Worm (Caenorhabditis elegans) whole organism, early embryonic: ENCODE measurements around the gene tsen-2.

ENCODE experiments used
- B0310.2 ChIP-seq: sonication (generic microtip); optimal IDR thresholded peaks from 2 replicates; lab custom pipeline; 2016; ENCODE audit warnings: mild to moderate bottlenecking, missing genetic modification characterization, missing compliant biosample characterization
- aly-1 ChIP-seq: sonication (generic microtip); optimal IDR thresholded peaks from 2 replicates; lab custom pipeline; 2016; ENCODE audit warnings: missing genetic modification characterization, missing compliant biosample characterization
- ama-1 ChIP-seq: fragments of 150-350 bp; optimal IDR thresholded peaks from 2 replicates; lab custom pipeline; 2014
- flt-1 ChIP-seq: fragments of 200-800 bp; sonication (Bioruptor generic); IDR thresholded peaks from 2 replicates; pipeline ENCODE4 v1.3.6; 2022; ENCODE audit warnings: missing genetic modification characterization, missing compliant biosample characterization
- hnd-1 ChIP-seq: sonication (generic microtip); optimal IDR thresholded peaks from 2 replicates; lab custom pipeline; 2016; ENCODE audit warnings: missing genetic modification characterization, missing compliant biosample characterization
- scrt-1 ChIP-seq: fragments of 200-800 bp; sonication (Bioruptor generic); IDR thresholded peaks from 2 replicates; pipeline ENCODE4 v1.3.6; 2022; ENCODE audit warnings: missing genetic modification characterization, missing compliant biosample characterization
- tbx-11 ChIP-seq: fragments of 200-800 bp; sonication (Bioruptor generic); IDR thresholded peaks from 2 replicates; pipeline ENCODE4 v1.3.6; 2022; ENCODE audit warnings: missing genetic modification characterization, missing compliant biosample characterization
- tbx-37 ChIP-seq: fragments of 200-800 bp; sonication (Bioruptor generic); conservative IDR thresholded peaks from 2 replicates; pipeline ENCODE4 v1.3.6; 2022; ENCODE audit warnings: missing genetic modification reagents, missing genetic modification characterization, missing compliant biosample characterization

DNA sequence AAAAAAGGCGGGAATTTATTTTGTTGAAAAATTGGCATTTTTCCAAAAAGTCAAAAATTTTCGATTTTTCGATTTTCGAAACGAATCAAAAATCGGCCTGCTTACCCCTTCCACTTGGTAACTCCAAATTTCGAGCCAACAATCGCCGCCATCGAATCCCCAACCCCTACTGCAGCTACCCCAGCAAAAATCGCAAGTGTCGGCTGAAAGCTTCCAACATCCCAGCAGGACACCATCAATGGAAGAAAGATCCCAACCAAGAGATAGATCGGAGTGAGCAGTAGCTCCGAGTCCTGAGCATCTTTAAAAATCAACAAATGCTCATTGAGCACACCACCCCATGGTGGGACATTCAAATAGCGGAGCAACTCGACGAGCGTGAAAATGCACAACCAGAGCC is 32.8 kb upstream of the tsen-2 start:
- no peak for TF ChIP-seq flt-1 (GFP tag; lab: Robert Waterston, UW)
- TF ChIP-seq scrt-1, result no peak
- TF ChIP-seq ama-1 (lab: Kevin White, UChicago), result no peak
- no peak for TF ChIP-seq B0310.2 (tag; lab: Kevin White, UChicago)
- no peak for TF ChIP-seq hnd-1 (tag; lab: Kevin White, UChicago)
- no peak for TF ChIP-seq tbx-11
- TF ChIP-seq aly-1 (tag; lab: Kevin White, UChicago), result no peak
- no peak for TF ChIP-seq tbx-37 (GFP tag; lab: Robert Waterston, UW)
